Worm (Caenorhabditis elegans) whole organism, midembryonic: ENCODE results near the gene F16B3.2.

Experiments used
- T22C8.4 ChIP-seq: fragments of 200-800 bp; sonication (Bioruptor generic); IDR thresholded peaks from 2 replicates; pipeline ENCODE4 v1.3.6; 2022; ENCODE audit warnings: missing genetic modification characterization, missing compliant biosample characterization
- flt-1 ChIP-seq: fragments of 200-800 bp; sonication (Bioruptor generic); IDR thresholded peaks from 2 replicates; pipeline ENCODE4 v1.3.6; 2022; ENCODE audit warnings: missing genetic modification characterization, missing compliant biosample characterization
- klf-2 ChIP-seq: fragments of 200-800 bp; sonication (Bioruptor generic); conservative IDR thresholded peaks from 2 replicates; pipeline ENCODE4 v1.3.6; 2022; ENCODE audit warnings: missing genetic modification reagents, missing genetic modification characterization, missing compliant biosample characterization
- med-1 ChIP-seq: sonication (generic microtip); optimal IDR thresholded peaks from 2 replicates; lab custom pipeline; 2017; ENCODE audit warnings: missing genetic modification characterization, mild to moderate bottlenecking, missing compliant biosample characterization, antibody characterized with exemption, missing genetic modification reagents; ENCODE audit not compliant: insufficient read depth
- ref-1 ChIP-seq: fragments of 200-800 bp; sonication (Bioruptor generic); conservative IDR thresholded peaks from 2 replicates; pipeline ENCODE4 v1.3.6; 2022; ENCODE audit warnings: missing genetic modification reagents, missing genetic modification characterization, missing compliant biosample characterization
- tab-1 ChIP-seq: fragments of 200-800 bp; sonication (Bioruptor generic); IDR thresholded peaks from 2 replicates; pipeline ENCODE4 v1.3.6; 2022; ENCODE audit warnings: missing genetic modification characterization, missing compliant biosample characterization
- ztf-29 ChIP-seq: fragments of 200-800 bp; sonication (Bioruptor generic); IDR thresholded peaks from 2 replicates; pipeline ENCODE4 v1.3.6; 2022; ENCODE audit warnings: missing genetic modification reagents, missing genetic modification characterization, missing compliant biosample characterization

ce11 chrV:1355297-1355696 is 40.4 kb downstream of the F16B3.2 start:
- TF ChIP-seq flt-1 (GFP tag; lab: Robert Waterston, UW) (no peak), med-1 (GFP tag; lab: Kevin White, UChicago) (no peak), tab-1 (GFP tag; lab: Robert Waterston, UW) (no peak), ztf-29 (GFP tag; lab: Robert Waterston, UW) (no peak), klf-2 (no peak), T22C8.4 (GFP tag; lab: Robert Waterston, UW) (no peak), ref-1 (GFP tag; lab: Robert Waterston, UW) (no peak)
